Worm (Caenorhabditis elegans) whole organism, young adult: ENCODE measurements around the gene smc-5.

Experiments
- B0019.2 ChIP-seq: fragments of 200-800 bp; sonication (Bioruptor generic); conservative IDR thresholded peaks from 2 replicates; pipeline ENCODE4 v1.3.6; 2022; ENCODE audit warnings: missing genetic modification reagents, missing genetic modification characterization, missing compliant biosample characterization
- B0035.1 ChIP-seq: sonication (generic microtip); optimal IDR thresholded peaks from 2 replicates; lab custom pipeline; 2016; ENCODE audit warnings: missing genetic modification characterization, mild to moderate bottlenecking, missing compliant biosample characterization, missing genotype, missing genetic modification reagents
- C06A6.2 ChIP-seq: fragments of 200-800 bp; sonication (Bioruptor generic); conservative IDR thresholded peaks from 2 replicates; pipeline ENCODE4 v1.3.6; 2022; ENCODE audit warnings: missing genetic modification characterization, missing compliant biosample characterization
- F10E7.11 ChIP-seq: sonication (generic microtip); optimal IDR thresholded peaks from 2 replicates; lab custom pipeline; 2017; ENCODE audit warnings: mild to moderate bottlenecking, missing genetic modification characterization, moderate library complexity, missing compliant biosample characterization
- F33H1.4 ChIP-seq: fragments of 200-800 bp; sonication (Bioruptor generic); IDR thresholded peaks from 2 replicates; pipeline ENCODE4 v1.3.6; 2022; ENCODE audit warnings: missing genetic modification reagents, missing genetic modification characterization, missing compliant biosample characterization
- F39B2.1 ChIP-seq: fragments of 200-800 bp; sonication (Bioruptor generic); IDR thresholded peaks from 2 replicates; pipeline ENCODE4 v1.3.6; 2022; ENCODE audit warnings: missing genetic modification reagents, missing genetic modification characterization, missing compliant biosample characterization
- F49E8.2 ChIP-seq: sonication (generic microtip); optimal IDR thresholded peaks from 3 replicates; lab custom pipeline; 2017; ENCODE audit warnings: missing genetic modification characterization, mild to moderate bottlenecking, missing compliant biosample characterization, antibody characterized with exemption, moderate library complexity; ENCODE audit not compliant: insufficient read depth
- F52B5.7 ChIP-seq: sonication (generic microtip); optimal IDR thresholded peaks from 2 replicates; lab custom pipeline; 2016; ENCODE audit warnings: mild to moderate bottlenecking, missing genetic modification characterization, missing compliant biosample characterization
- F55B11.4 ChIP-seq: sonication (generic microtip); optimal IDR thresholded peaks from 2 replicates; lab custom pipeline; 2016; ENCODE audit warnings: missing compliant biosample characterization, missing genetic modification characterization, borderline replicate concordance; ENCODE audit not compliant: insufficient read depth
- T07F8.4 ChIP-seq: sonication (generic microtip); optimal IDR thresholded peaks from 2 replicates; lab custom pipeline; 2016; ENCODE audit warnings: mild to moderate bottlenecking, missing genetic modification characterization, moderate library complexity, missing compliant biosample characterization
- Y53F4B.3 ChIP-seq: fragments of 200-800 bp; sonication (Bioruptor generic); IDR thresholded peaks from 2 replicates; pipeline ENCODE4 v1.3.6; 2022; ENCODE audit warnings: missing genetic modification reagents, missing genetic modification characterization, missing compliant biosample characterization
- ZK185.1 ChIP-seq: sonication (generic microtip); optimal IDR thresholded peaks from 2 replicates; lab custom pipeline; 2016; ENCODE audit warnings: mild to moderate bottlenecking, missing genetic modification characterization, missing compliant biosample characterization; ENCODE audit not compliant: poor library complexity, severe bottlenecking
- ama-1 ChIP-seq, 3 experiments: fragments of 150-350 bp in 1 of 3; sonication (generic microtip) in 2 of 3; optimal IDR thresholded peaks; 2 replicates each; lab custom pipeline; 2014 to 2018; ENCODE audit warnings: missing biosample characterization in 2 of 3, missing genetic modification characterization in 2 of 3, missing genetic modification reagents in 2 of 3
- aptf-2 ChIP-seq: fragments of 200-800 bp; sonication (Bioruptor generic); conservative IDR thresholded peaks from 2 replicates; pipeline ENCODE4 v1.3.6; 2022; ENCODE audit warnings: missing genetic modification reagents, missing genetic modification characterization, missing compliant biosample characterization
- athp-1 ChIP-seq: sonication (generic microtip); optimal IDR thresholded peaks from 2 replicates; lab custom pipeline; 2017; ENCODE audit warnings: mild to moderate bottlenecking, missing genetic modification characterization, missing compliant biosample characterization
- bed-2 ChIP-seq: fragments of 200-800 bp; sonication (Bioruptor generic); IDR thresholded peaks from 2 replicates; pipeline ENCODE4 v1.3.6; 2022; ENCODE audit warnings: missing genetic modification reagents, missing genetic modification characterization, missing compliant biosample characterization
- ceh-58 ChIP-seq: fragments of 200-800 bp; sonication (Bioruptor generic); IDR thresholded peaks from 2 replicates; pipeline ENCODE4 v1.3.6; 2022; ENCODE audit warnings: missing genetic modification characterization, missing compliant biosample characterization
- ceh-79 ChIP-seq: sonication (generic microtip); optimal IDR thresholded peaks from 2 replicates; lab custom pipeline; 2017; ENCODE audit warnings: mild to moderate bottlenecking, missing genetic modification characterization, missing compliant biosample characterization
- dpff-1 ChIP-seq: sonication (generic microtip); optimal IDR thresholded peaks from 2 replicates; lab custom pipeline; 2017; ENCODE audit warnings: mild to moderate bottlenecking, missing genetic modification characterization, missing compliant biosample characterization
- efl-1 ChIP-seq: fragments of 150-350 bp; optimal IDR thresholded peaks from 2 replicates; lab custom pipeline; 2014; ENCODE audit warnings: missing biosample characterization, missing genetic modification reagents, missing genetic modification characterization
- egl-18 ChIP-seq: fragments of 200-800 bp; sonication (Bioruptor generic); IDR thresholded peaks from 2 replicates; pipeline ENCODE4 v1.3.6; 2022; ENCODE audit warnings: missing genetic modification reagents, missing genetic modification characterization, missing compliant biosample characterization
- egl-44 ChIP-seq: fragments of 200-800 bp; sonication (Bioruptor generic); IDR thresholded peaks from 2 replicates; pipeline ENCODE4 v1.3.6; 2022; ENCODE audit warnings: missing genetic modification reagents, missing genetic modification characterization, missing compliant biosample characterization
- ekl-4 ChIP-seq: fragments of 200-800 bp; sonication (Bioruptor generic); IDR thresholded peaks from 2 replicates; pipeline ENCODE4 v1.3.6; 2022; ENCODE audit warnings: missing genetic modification reagents, missing genetic modification characterization, missing compliant biosample characterization
- him-1 ChIP-seq: sonication (generic microtip); optimal IDR thresholded peaks from 2 replicates; lab custom pipeline; 2016; ENCODE audit warnings: missing genotype, missing genetic modification reagents, missing genetic modification characterization, missing compliant biosample characterization
- lag-1 ChIP-seq: fragments of 200-800 bp; sonication (Bioruptor generic); IDR thresholded peaks from 2 replicates; pipeline ENCODE4 v1.3.6; 2022; ENCODE audit warnings: missing genetic modification reagents, missing genetic modification characterization, missing compliant biosample characterization
- lin-26 ChIP-seq: fragments of 200-800 bp; sonication (Bioruptor generic); IDR thresholded peaks from 2 replicates; pipeline ENCODE4 v1.3.6; 2022; ENCODE audit warnings: missing genetic modification reagents, missing genetic modification characterization, missing compliant biosample characterization
- lin-35 ChIP-seq, 3 experiments: fragments of 150-350 bp in 2 of 3; sonication (generic microtip) in 1 of 3; optimal IDR thresholded peaks; 2 replicates each; lab custom pipeline; 2014 to 2018; ENCODE audit warnings: missing biosample characterization in 3 of 3, missing genetic modification characterization in 3 of 3, missing genetic modification reagents in 3 of 3
- lin-54 ChIP-seq: fragments of 200-800 bp; sonication (Bioruptor generic); optimal IDR thresholded peaks from 2 replicates; lab custom pipeline; 2018; ENCODE audit warnings: mild to moderate bottlenecking, missing genetic modification characterization, missing compliant biosample characterization
- lir-1 ChIP-seq: fragments of 200-800 bp; sonication (Bioruptor generic); conservative IDR thresholded peaks from 2 replicates; pipeline ENCODE4 v1.3.6; 2022; ENCODE audit warnings: missing genetic modification reagents, missing genetic modification characterization, missing compliant biosample characterization
- lsl-1 ChIP-seq: fragments of 200-800 bp; sonication (Bioruptor generic); optimal IDR thresholded peaks from 2 replicates; lab custom pipeline; 2018; ENCODE audit warnings: mild to moderate bottlenecking, missing genetic modification characterization, moderate library complexity, missing compliant biosample characterization
- madf-6 ChIP-seq: fragments of 200-800 bp; sonication (Bioruptor generic); IDR thresholded peaks from 2 replicates; pipeline ENCODE4 v1.3.6; 2022; ENCODE audit warnings: missing genetic modification reagents, missing genetic modification characterization, missing compliant biosample characterization
- mcd-1 ChIP-seq: fragments of 200-800 bp; sonication (Bioruptor generic); IDR thresholded peaks from 2 replicates; pipeline ENCODE4 v1.3.6; 2022; ENCODE audit warnings: missing genetic modification reagents, missing genetic modification characterization, missing compliant biosample characterization
- mes-4 ChIP-seq: sonication (generic microtip); optimal IDR thresholded peaks from 2 replicates; lab custom pipeline; 2016; ENCODE audit warnings: missing genotype, missing genetic modification characterization, missing compliant biosample characterization
- nfya-1 ChIP-seq: sonication (generic microtip); optimal IDR thresholded peaks from 2 replicates; lab custom pipeline; 2017; ENCODE audit warnings: antibody characterized with exemption, missing compliant biosample characterization, missing genetic modification characterization, borderline replicate concordance; ENCODE audit not compliant: insufficient read depth
- nfya-2 ChIP-seq: fragments of 200-800 bp; sonication (Bioruptor generic); IDR thresholded peaks from 2 replicates; pipeline ENCODE4 v1.3.6; 2022; ENCODE audit warnings: missing genetic modification reagents, missing genetic modification characterization, missing compliant biosample characterization
- nhr-179 ChIP-seq: sonication (generic microtip); optimal IDR thresholded peaks from 2 replicates; lab custom pipeline; 2016; ENCODE audit warnings: mild to moderate bottlenecking, missing genetic modification characterization, missing compliant biosample characterization
- nhr-80 ChIP-seq: sonication (generic microtip); optimal IDR thresholded peaks from 2 replicates; lab custom pipeline; 2016; ENCODE audit warnings: missing genetic modification characterization, missing compliant biosample characterization
- pbrm-1 ChIP-seq: fragments of 200-800 bp; sonication (Bioruptor generic); IDR thresholded peaks from 2 replicates; pipeline ENCODE4 v1.3.6; 2022; ENCODE audit warnings: missing genetic modification reagents, missing genetic modification characterization, missing compliant biosample characterization
- rpc-1 ChIP-seq, 2 experiments: fragments of 150-350 bp in 1 of 2; sonication (generic microtip) in 1 of 2; optimal IDR thresholded peaks; 2 replicates each; lab custom pipeline; 2014 to 2018; ENCODE audit warnings: missing biosample characterization in 1 of 2, missing genetic modification characterization in 1 of 2, missing genetic modification reagents in 1 of 2, missing genotype in 1 of 2
- snpc-3.4 ChIP-seq: sonication (generic microtip); optimal IDR thresholded peaks from 2 replicates; lab custom pipeline; 2017; ENCODE audit warnings: missing genetic modification characterization, mild to moderate bottlenecking, missing compliant biosample characterization, antibody characterized with exemption, moderate library complexity, missing genotype, missing genetic modification reagents
- tbx-9 ChIP-seq: sonication (generic microtip); optimal IDR thresholded peaks from 2 replicates; lab custom pipeline; 2016; ENCODE audit warnings: borderline replicate concordance, missing genetic modification characterization, inconsistent platforms, missing compliant biosample characterization
- tlf-1 ChIP-seq: fragments of 200-800 bp; sonication (Bioruptor generic); optimal IDR thresholded peaks from 2 replicates; lab custom pipeline; 2018; ENCODE audit warnings: mild to moderate bottlenecking, missing genetic modification characterization, missing compliant biosample characterization
- unc-130 ChIP-seq: sonication (generic microtip); optimal IDR thresholded peaks from 2 replicates; lab custom pipeline; 2016; ENCODE audit warnings: missing genetic modification reagents, missing genetic modification characterization, missing compliant biosample characterization
- xnd-1 ChIP-seq: sonication (generic microtip); optimal IDR thresholded peaks from 2 replicates; lab custom pipeline; 2016; ENCODE audit warnings: missing genotype, missing genetic modification reagents, missing genetic modification characterization, missing compliant biosample characterization
- ztf-22 ChIP-seq: fragments of 200-800 bp; sonication (Bioruptor generic); optimal IDR thresholded peaks from 2 replicates; lab custom pipeline; 2018; ENCODE audit warnings: mild to moderate bottlenecking, missing genetic modification characterization, moderate library complexity, missing compliant biosample characterization
- ztf-26 ChIP-seq: sonication (generic microtip); optimal IDR thresholded peaks from 2 replicates; lab custom pipeline; 2017; ENCODE audit warnings: missing genetic modification characterization, missing compliant biosample characterization
- ztf-3 ChIP-seq: fragments of 200-800 bp; sonication (Bioruptor generic); optimal IDR thresholded peaks from 2 replicates; lab custom pipeline; 2018; ENCODE audit warnings: mild to moderate bottlenecking, missing genetic modification characterization, missing compliant biosample characterization
- ztf-6 ChIP-seq: fragments of 200-800 bp; sonication (Bioruptor generic); IDR thresholded peaks from 2 replicates; pipeline ENCODE4 v1.3.6; 2022; ENCODE audit warnings: missing genetic modification reagents, missing genetic modification characterization, missing compliant biosample characterization

The smc-5 gene

DNA sequence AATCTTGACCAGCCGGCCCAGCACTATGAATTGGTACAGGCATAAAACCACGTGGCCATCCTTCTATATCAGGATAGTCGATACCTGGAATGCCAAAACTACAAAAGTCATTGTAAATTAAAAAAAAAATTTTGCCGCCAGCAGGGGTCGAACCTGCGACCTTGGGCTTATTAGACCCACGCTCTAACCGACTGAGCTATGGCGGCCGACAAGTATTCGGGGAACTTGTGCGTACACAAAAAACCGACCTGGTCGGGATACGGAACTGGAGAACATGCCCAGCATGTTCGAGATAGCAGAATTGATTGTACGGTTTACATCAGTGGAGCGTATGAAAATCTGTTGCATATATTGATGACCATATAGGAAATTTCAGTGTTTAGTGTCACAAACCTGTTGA lies 4.6 kb upstream of the smc-5 start:
- peak; percentile 19 for TF ChIP-seq ceh-79 (tag; lab: Kevin White, UChicago)
- TF ChIP-seq madf-6 (GFP tag; lab: Robert Waterston, UW) = peak; percentile 85
- peak; percentile 26 for TF ChIP-seq ZK185.1 (tag; lab: Kevin White, UChicago)
- TF ChIP-seq nfya-1 = no peak
- peak; percentile 63 for TF ChIP-seq C06A6.2 (GFP tag; lab: Robert Waterston, UW)
- peak; percentile 89 for TF ChIP-seq mcd-1
- TF ChIP-seq lin-54 (GFP tag; lab: Kevin White, UChicago) = peak; percentile 64
- no peak for TF ChIP-seq ztf-22
- no peak for TF ChIP-seq F55B11.4 (tag; lab: Kevin White, UChicago)
- peak in 1 of 3 experiments; percentile 32 for TF ChIP-seq lin-35 (GFP tag; optimal IDR thresholded peaks at IDR 0.05; lab: Kevin White, UChicago)
- no peak for TF ChIP-seq ama-1 (optimal IDR thresholded peaks at IDR 0.05; lab: Kevin White, UChicago)
- peak in 1 of 2 experiments; percentile 68 for TF ChIP-seq ama-1 (GFP tag; optimal IDR thresholded peaks at IDR 0.05; lab: Kevin White, UChicago)
- TF ChIP-seq ztf-3 = no peak
- TF ChIP-seq athp-1 = no peak
- TF ChIP-seq Y53F4B.3 (GFP tag; lab: Robert Waterston, UW) = no peak
- TF ChIP-seq nfya-2 (GFP tag; lab: Robert Waterston, UW) = no peak
- peak; percentile 63 for TF ChIP-seq ztf-26 (tag; lab: Kevin White, UChicago)
- no peak for TF ChIP-seq F52B5.7 (tag; lab: Kevin White, UChicago)
- no peak for TF ChIP-seq dpff-1 (tag; lab: Kevin White, UChicago)
- TF ChIP-seq tlf-1 = peak; percentile 43
- peak; percentile 91 for TF ChIP-seq him-1
- no peak for TF ChIP-seq bed-2 (GFP tag; lab: Robert Waterston, UW)
- peak; percentile 98 for TF ChIP-seq snpc-3.4
- TF ChIP-seq xnd-1 (tag; lab: Kevin White, UChicago) = peak; percentile 2
- peak; percentile 15 for TF ChIP-seq mes-4 (tag; lab: Kevin White, UChicago)
- no peak for TF ChIP-seq lir-1 (GFP tag; lab: Robert Waterston, UW)
- TF ChIP-seq lag-1 (GFP tag; lab: Robert Waterston, UW) = no peak
- TF ChIP-seq rpc-1 (optimal IDR thresholded peaks at IDR 0.05; lab: Kevin White, UChicago) = peak; percentile 58
- TF ChIP-seq rpc-1 (tag; optimal IDR thresholded peaks at IDR 0.05; lab: Kevin White, UChicago) = peak; percentile 66
- TF ChIP-seq egl-44 (GFP tag; lab: Robert Waterston, UW) = 0 out of 2 replicates have a peak, but pooled peaks have one; percentile 16
- TF ChIP-seq ztf-6 (GFP tag; lab: Robert Waterston, UW) = no peak
- TF ChIP-seq efl-1 (GFP tag; lab: Kevin White, UChicago) = no peak
- peak; percentile 41 for TF ChIP-seq B0035.1
- no peak for TF ChIP-seq unc-130 (GFP tag; lab: Kevin White, UChicago)
- TF ChIP-seq aptf-2 (GFP tag; lab: Robert Waterston, UW) = no peak
- TF ChIP-seq F49E8.2 (tag; lab: Kevin White, UChicago) = peak; percentile 75
- TF ChIP-seq pbrm-1 (GFP tag; lab: Robert Waterston, UW) = peak; percentile 74
- TF ChIP-seq nhr-179 (tag; lab: Kevin White, UChicago) = no peak
- TF ChIP-seq ekl-4 = peak; percentile 88
- peak; percentile 61; the same call in 1 of the 2 replicates for TF ChIP-seq lin-26 (GFP tag; lab: Robert Waterston, UW)
- TF ChIP-seq B0019.2 (GFP tag; lab: Robert Waterston, UW) = 0 out of 2 replicates have a peak, but pooled peaks have one; percentile 43
- TF ChIP-seq F39B2.1 (GFP tag; lab: Robert Waterston, UW) = no peak
- no peak for TF ChIP-seq egl-18 (GFP tag; lab: Robert Waterston, UW)
- peak; percentile 69 for TF ChIP-seq lsl-1 (GFP tag; lab: Kevin White, UChicago)
- TF ChIP-seq F33H1.4 = peak; percentile 72
- TF ChIP-seq nhr-80 (tag; lab: Kevin White, UChicago) = peak; percentile 1
- TF ChIP-seq T07F8.4 (tag; lab: Kevin White, UChicago) = peak; percentile 17
- no peak for TF ChIP-seq tbx-9
- TF ChIP-seq ceh-58 (GFP tag; lab: Robert Waterston, UW) = no peak
- TF ChIP-seq F10E7.11 = no peak
